Fruit fly (Drosophila melanogaster) Kc167 (cell line): ENCODE results near the gene Gr94a.

Experiments used
- Myc ChIP-seq: fragments of >200 bp; optimal IDR thresholded peaks from 2 replicates; lab custom pipeline; 2017; ENCODE audit warnings: missing external identifiers
- Sin3A ChIP-seq: fragments of >200 bp; optimal IDR thresholded peaks from 2 replicates; lab custom pipeline; 2018; ENCODE audit warnings: missing external identifiers
- insv ChIP-seq: fragments of >200 bp; optimal IDR thresholded peaks from 3 replicates; lab custom pipeline; 2018; ENCODE audit warnings: missing external identifiers
- psq ChIP-seq: fragments of >200 bp; optimal IDR thresholded peaks from 2 replicates; lab custom pipeline; 2017; ENCODE audit warnings: missing external identifiers
- ttk ChIP-seq: sonication (Bioruptor generic); optimal IDR thresholded peaks from 2 replicates; lab custom pipeline; 2017; ENCODE audit warnings: missing external identifiers

dm6 chr3R:23081265-23081664 lies 29.8 kb downstream of the Gr94a start:
- TF ChIP-seq ttk (lab: Kevin White, UChicago): no peak
- no peak for TF ChIP-seq Myc (lab: Kevin White, UChicago)
- TF ChIP-seq Sin3A (lab: Kevin White, UChicago): no peak
- TF ChIP-seq insv (lab: Kevin White, UChicago): no peak
- TF ChIP-seq psq (lab: Kevin White, UChicago): no peak
